Worm (Caenorhabditis elegans): ENCODE results near the gene M153.5.

DNA sequence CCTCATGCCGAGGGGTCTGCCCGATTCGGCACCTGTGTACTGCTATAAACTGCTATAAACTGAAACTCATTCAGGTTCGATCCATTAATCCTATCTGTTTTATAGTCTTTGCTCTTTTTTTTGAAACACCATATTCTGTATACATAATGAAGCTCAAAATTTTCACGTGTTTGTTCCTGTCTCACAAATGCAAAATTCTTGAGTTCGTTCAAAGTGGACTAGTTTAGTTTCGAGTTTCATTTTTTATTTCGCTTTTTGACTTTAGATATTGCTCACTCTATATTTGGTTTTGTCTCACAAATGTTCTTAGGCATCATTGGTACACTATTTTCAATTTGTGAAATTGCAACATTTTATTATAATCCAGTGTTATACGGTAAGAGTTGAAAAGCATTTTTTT lies 22.5 kb upstream of the M153.5 start, which contains the start of gene lgc-17:
- TF ChIP-seq unc-62 (GFP tag; optimal IDR thresholded peaks at IDR 0.05), result no peak
- no peak for TF ChIP-seq ztf-11 (tag; optimal IDR thresholded peaks at IDR 0.05)
- TF ChIP-seq elt-1 (tag; optimal IDR thresholded peaks at IDR 0.05; ENCODE audit: borderline replicate concordance, insufficient read depth), result no peak
- no peak for TF ChIP-seq lin-13 (tag; optimal IDR thresholded peaks at IDR 0.05)
- no peak for TF ChIP-seq elt-3 (tag; optimal IDR thresholded peaks at IDR 0.05)
- no peak for TF ChIP-seq drap-1 (GFP tag; optimal IDR thresholded peaks at IDR 0.05)
- no peak for TF ChIP-seq unc-39 (tag; optimal IDR thresholded peaks at IDR 0.05)
- no peak for TF ChIP-seq ces-1 (GFP tag; optimal IDR thresholded peaks at IDR 0.05)
- TF ChIP-seq nhr-28 (tag; optimal IDR thresholded peaks at IDR 0.05), result no peak
- TF ChIP-seq nhr-237 (tag; optimal IDR thresholded peaks at IDR 0.05), result no peak
- no peak for TF ChIP-seq bed-3 (GFP tag; optimal IDR thresholded peaks at IDR 0.05)
- no peak for TF ChIP-seq pha-4 (tag; optimal IDR thresholded peaks at IDR 0.05)
